Worm (Caenorhabditis elegans): ENCODE measurements around the gene T05G5.1.

Gene T05G5.1

ce11 chrIII:9752852-9753251 lies 9.7 kb upstream of the T05G5.1 start, which contains the start of gene ech-6:
Gene ech-6, minus strand, starts transcription at chrIII:9752883.
- TF ChIP-seq mdl-1 (tag; optimal IDR thresholded peaks at IDR 0.05) (no peak), ama-1 (optimal IDR thresholded peaks at IDR 0.05) (peak; percentile 18), sma-9 (GFP tag; optimal IDR thresholded peaks at IDR 0.05) (peak; percentile 84), sma-9 (tag; optimal IDR thresholded peaks at IDR 0.05) (no peak), crh-2 (tag; optimal IDR thresholded peaks at IDR 0.05) (peak; percentile 73), lsy-2 (tag; optimal IDR thresholded peaks at IDR 0.05) (peak in 1 of 2 experiments; percentile 60), C34F6.9 (tag; optimal IDR thresholded peaks at IDR 0.05) (peak; percentile 52), unc-55 (GFP tag; optimal IDR thresholded peaks at IDR 0.05) (peak; percentile 10), sma-3 (GFP tag; optimal IDR thresholded peaks at IDR 0.05) (peak; percentile 44), alr-1 (tag; optimal IDR thresholded peaks at IDR 0.05) (no peak), nhr-129 (tag; optimal IDR thresholded peaks at IDR 0.05) (peak; percentile 45), skn-1 (tag; optimal IDR thresholded peaks at IDR 0.05) (no peak)

ce11 chrIII:9751074-9751473 lies 7.9 kb upstream of the T05G5.1 start, which contains the start of gene T05G5.5:
Gene T05G5.5, minus strand, starts transcription at chrIII:9751432.
- TF ChIP-seq nhr-21 (tag; optimal IDR thresholded peaks at IDR 0.05) (no peak), mdl-1 (tag; optimal IDR thresholded peaks at IDR 0.05) (no peak), snpc-4 (tag; optimal IDR thresholded peaks at IDR 0.05) (no peak), nhr-25 (tag; optimal IDR thresholded peaks at IDR 0.05) (no peak), C34F6.9 (tag; optimal IDR thresholded peaks at IDR 0.05) (no peak), nhr-11 (tag; optimal IDR thresholded peaks at IDR 0.05) (no peak), sma-3 (GFP tag; optimal IDR thresholded peaks at IDR 0.05) (no peak), R02D3.7 (tag; optimal IDR thresholded peaks at IDR 0.05) (no peak), lin-13 (GFP tag; optimal IDR thresholded peaks at IDR 0.05) (no peak), ceh-82 (tag; optimal IDR thresholded peaks at IDR 0.05) (no peak), ceh-16 (tag; optimal IDR thresholded peaks at IDR 0.05) (no peak)

- no peak for TF ChIP-seq mab-5 (tag; optimal IDR thresholded peaks at IDR 0.05)
- TF ChIP-seq ztf-4 (tag; optimal IDR thresholded peaks at IDR 0.05): no peak
- TF ChIP-seq ztf-1 (GFP tag; conservative IDR thresholded peaks at IDR 0.05): no peak
- no peak for TF ChIP-seq lin-11 (tag; optimal IDR thresholded peaks at IDR 0.05)
- TF ChIP-seq gmeb-1 (tag; optimal IDR thresholded peaks at IDR 0.05): no peak
Observed at ce11 chrIII:9748694-9749093, 5.6 kb upstream of the T05G5.1 start, which contains the start of gene T05G5.4. Gene T05G5.4, plus strand, starts transcription at chrIII:9748934.

- TF ChIP-seq alr-1 (tag; optimal IDR thresholded peaks at IDR 0.05) (no peak), C34F6.9 (tag; optimal IDR thresholded peaks at IDR 0.05) (peak; percentile 32), R02D3.7 (tag; optimal IDR thresholded peaks at IDR 0.05) (no peak), lin-13 (GFP tag; optimal IDR thresholded peaks at IDR 0.05) (peak; percentile 0), lsy-2 (tag; optimal IDR thresholded peaks at IDR 0.05) (peak in 1 of 2 experiments; percentile 66), nhr-77 (tag; optimal IDR thresholded peaks at IDR 0.05) (no peak), nhr-21 (tag; optimal IDR thresholded peaks at IDR 0.05) (no peak), blmp-1 (tag; optimal IDR thresholded peaks at IDR 0.05; ENCODE audit: insufficient read depth) (no peak), nhr-25 (tag; optimal IDR thresholded peaks at IDR 0.05) (no peak), ceh-82 (tag; optimal IDR thresholded peaks at IDR 0.05) (no peak), elt-1 (tag; optimal IDR thresholded peaks at IDR 0.05) (no peak), nhr-11 (tag; optimal IDR thresholded peaks at IDR 0.05) (no peak), ztf-1 (GFP tag; conservative IDR thresholded peaks at IDR 0.05) (no peak), ZK546.5 (tag; optimal IDR thresholded peaks at IDR 0.05) (no peak), lin-11 (tag; optimal IDR thresholded peaks at IDR 0.05) (no peak), ztf-4 (tag; optimal IDR thresholded peaks at IDR 0.05) (no peak), snpc-4 (tag; optimal IDR thresholded peaks at IDR 0.05) (no peak), nhr-10 (tag; optimal IDR thresholded peaks at IDR 0.05) (no peak), ztf-11 (tag; optimal IDR thresholded peaks at IDR 0.05) (no peak), unc-55 (GFP tag; optimal IDR thresholded peaks at IDR 0.05) (peak; percentile 77), nhr-129 (tag; optimal IDR thresholded peaks at IDR 0.05) (peak; percentile 78), nhr-6 (tag; optimal IDR thresholded peaks at IDR 0.05) (no peak), gmeb-1 (tag; optimal IDR thresholded peaks at IDR 0.05) (peak; percentile 83), unc-39 (tag; optimal IDR thresholded peaks at IDR 0.05) (no peak), fos-1 (tag; optimal IDR thresholded peaks at IDR 0.05) (peak; percentile 25)
Observed at ce11 chrIII:9747133-9747532, 4.0 kb upstream of the T05G5.1 start, which contains the start of the genes iff-1 and cdk-1. Gene iff-1, minus strand, starts transcription at chrIII:9747193. Gene cdk-1, plus strand, starts transcription at chrIII:9747472.

ce11 chrIII:9746665-9747064 lies 3.5 kb upstream of the T05G5.1 start:
- TF ChIP-seq unc-55 (GFP tag; optimal IDR thresholded peaks at IDR 0.05) (no peak), nhr-6 (tag; optimal IDR thresholded peaks at IDR 0.05) (no peak), snpc-4 (tag; optimal IDR thresholded peaks at IDR 0.05) (no peak), ceh-82 (tag; optimal IDR thresholded peaks at IDR 0.05) (no peak), nhr-25 (tag; optimal IDR thresholded peaks at IDR 0.05) (no peak), ama-1 (optimal IDR thresholded peaks at IDR 0.05) (no peak), nhr-23 (tag; optimal IDR thresholded peaks at IDR 0.05) (no peak), nhr-21 (tag; optimal IDR thresholded peaks at IDR 0.05) (no peak), nhr-10 (tag; optimal IDR thresholded peaks at IDR 0.05) (no peak), nhr-12 (tag; optimal IDR thresholded peaks at IDR 0.05) (no peak), nhr-11 (tag; optimal IDR thresholded peaks at IDR 0.05) (no peak), lin-39 (tag; optimal IDR thresholded peaks at IDR 0.05) (no peak), R02D3.7 (tag; optimal IDR thresholded peaks at IDR 0.05) (no peak), crh-2 (tag; optimal IDR thresholded peaks at IDR 0.05) (no peak), zag-1 (tag; optimal IDR thresholded peaks at IDR 0.05) (no peak), lin-13 (GFP tag; optimal IDR thresholded peaks at IDR 0.05) (no peak), ztf-4 (tag; optimal IDR thresholded peaks at IDR 0.05) (no peak), peb-1 (tag; optimal IDR thresholded peaks at IDR 0.05) (no peak), skn-1 (tag; optimal IDR thresholded peaks at IDR 0.05) (no peak), nhr-129 (tag; optimal IDR thresholded peaks at IDR 0.05) (no peak)

All from whole organism, L2 larva.